Worm (Caenorhabditis elegans) whole organism, L1 larva: Measurements from ENCODE around the gene dct-15.

Experiments used
- C16A3.4 ChIP-seq: fragments of 150-350 bp; optimal IDR thresholded peaks from 2 replicates; lab custom pipeline; 2014; ENCODE audit warnings: missing biosample characterization, missing genetic modification characterization
- C34B4.2 ChIP-seq: sonication (generic microtip); optimal IDR thresholded peaks from 2 replicates; lab custom pipeline; 2017; ENCODE audit warnings: mild to moderate bottlenecking, missing genetic modification characterization, missing compliant biosample characterization
- F16B12.6 ChIP-seq: fragments of 150-350 bp; optimal IDR thresholded peaks from 2 replicates; lab custom pipeline; 2014; ENCODE audit warnings: missing biosample characterization, missing genetic modification characterization
- Y116A8C.19 ChIP-seq: sonication (generic microtip); optimal IDR thresholded peaks from 2 replicates; lab custom pipeline; 2016; ENCODE audit warnings: missing compliant biosample characterization, missing genetic modification characterization, borderline replicate concordance
- aha-1 ChIP-seq: fragments of 150-350 bp; optimal IDR thresholded peaks from 2 replicates; lab custom pipeline; 2014; ENCODE audit warnings: missing biosample characterization, missing genetic modification characterization
- blmp-1 ChIP-seq: fragments of 150-350 bp; optimal IDR thresholded peaks from 2 replicates; lab custom pipeline; 2014; ENCODE audit warnings: missing biosample characterization, missing genetic modification characterization
- ceh-88 ChIP-seq: fragments of 200-800 bp; sonication (Bioruptor generic); IDR thresholded peaks from 2 replicates; pipeline ENCODE4 v1.3.6; 2022; ENCODE audit warnings: missing genetic modification characterization, missing compliant biosample characterization
- ces-1 ChIP-seq: fragments of 150-350 bp; optimal IDR thresholded peaks from 2 replicates; lab custom pipeline; 2014; ENCODE audit warnings: missing biosample characterization, missing genetic modification reagents, missing genetic modification characterization
- dsc-1 ChIP-seq: sonication (generic microtip); optimal IDR thresholded peaks from 2 replicates; lab custom pipeline; 2016; ENCODE audit warnings: mild to moderate bottlenecking, missing genetic modification characterization, missing compliant biosample characterization
- efl-1 ChIP-seq, 4 experiments: fragments of 150-350 bp; optimal IDR thresholded peaks in 3 of 4; peaks in 1 of 4; 1 replicate in 1 of 4; 2 replicates in 3 of 4; lab custom pipeline; 2014; ENCODE audit warnings: missing biosample characterization in 2 of 4, missing genetic modification characterization in 2 of 4, missing genetic modification reagents in 2 of 4
- efl-3 ChIP-seq: fragments of 200-800 bp; sonication (Bioruptor generic); optimal IDR thresholded peaks from 2 replicates; lab custom pipeline; 2018; ENCODE audit warnings: mild to moderate bottlenecking, missing genetic modification characterization, missing compliant biosample characterization
- egl-13 ChIP-seq: sonication (generic microtip); optimal IDR thresholded peaks from 2 replicates; lab custom pipeline; 2016; ENCODE audit warnings: missing genotype, missing genetic modification reagents, missing genetic modification characterization, missing compliant biosample characterization
- elt-2 ChIP-seq: sonication (generic microtip); optimal IDR thresholded peaks from 2 replicates; lab custom pipeline; 2016; ENCODE audit warnings: missing genetic modification characterization, mild to moderate bottlenecking, inconsistent platforms, missing compliant biosample characterization, missing genetic modification reagents
- elt-3 ChIP-seq, 6 experiments: fragments of 150-350 bp in 1 of 6; sonication (generic microtip); optimal IDR thresholded peaks; 2 replicates each; lab custom pipeline; 2017 to 2018; ENCODE audit warnings: missing biosample characterization in 6 of 6, missing genetic modification characterization in 6 of 6, inconsistent platforms in 1 of 6
- fkh-10 ChIP-seq: sonication (generic microtip); optimal IDR thresholded peaks from 2 replicates; lab custom pipeline; 2017; ENCODE audit warnings: missing biosample characterization, missing genetic modification reagents, missing genetic modification characterization
- grh-1 ChIP-seq: fragments of 200-800 bp; sonication (Bioruptor generic); IDR thresholded peaks from 2 replicates; pipeline ENCODE4 v1.3.6; 2022; ENCODE audit warnings: missing genetic modification reagents, missing genetic modification characterization, missing compliant biosample characterization
- hlh-17 ChIP-seq: fragments of 200-800 bp; sonication (Bioruptor generic); optimal IDR thresholded peaks from 2 replicates; lab custom pipeline; 2018; ENCODE audit warnings: missing genetic modification characterization, mild to moderate bottlenecking, missing compliant biosample characterization, moderate library complexity, borderline replicate concordance
- hlh-4 ChIP-seq: sonication (generic microtip); optimal IDR thresholded peaks from 2 replicates; lab custom pipeline; 2016; ENCODE audit warnings: mild to moderate bottlenecking, missing genetic modification characterization, missing compliant biosample characterization
- irx-1 ChIP-seq: sonication (generic microtip); optimal IDR thresholded peaks from 2 replicates; lab custom pipeline; 2016; ENCODE audit warnings: missing genetic modification characterization, missing compliant biosample characterization
- jun-1 ChIP-seq: fragments of 150-350 bp; optimal IDR thresholded peaks from 2 replicates; lab custom pipeline; 2014; ENCODE audit warnings: missing biosample characterization, missing genetic modification reagents, missing genetic modification characterization
- lin-14 ChIP-seq: fragments of 200-800 bp; sonication (Bioruptor generic); optimal IDR thresholded peaks from 2 replicates; lab custom pipeline; 2018; ENCODE audit warnings: mild to moderate bottlenecking, missing genetic modification characterization, moderate library complexity, missing compliant biosample characterization
- lin-35 ChIP-seq, 2 experiments: fragments of 150-350 bp; optimal IDR thresholded peaks; 2 replicates each; lab custom pipeline; 2014; ENCODE audit warnings: missing biosample characterization in 2 of 2, missing genetic modification characterization in 2 of 2, missing genetic modification reagents in 2 of 2
- lsy-2 ChIP-seq, 2 experiments: fragments of 150-350 bp; optimal IDR thresholded peaks; 2 replicates each; lab custom pipeline; 2014; ENCODE audit warnings: missing biosample characterization in 2 of 2, missing genetic modification characterization in 2 of 2
- mab-9 ChIP-seq: fragments of 200-800 bp; sonication (Bioruptor generic); IDR thresholded peaks from 2 replicates; pipeline ENCODE4 v1.3.6; 2022; ENCODE audit warnings: missing genetic modification reagents, missing genetic modification characterization, missing compliant biosample characterization
- mdl-1 ChIP-seq, 2 experiments: fragments of 150-350 bp; optimal IDR thresholded peaks; 2 replicates each; lab custom pipeline; 2014 to 2017; ENCODE audit warnings: missing biosample characterization in 2 of 2, missing genetic modification characterization in 2 of 2, inconsistent platforms in 1 of 2
- mef-2 ChIP-seq: fragments of 150-350 bp; optimal IDR thresholded peaks from 2 replicates; lab custom pipeline; 2014; ENCODE audit warnings: missing biosample characterization, missing genetic modification characterization
- nhr-11 ChIP-seq: fragments of 150-350 bp; optimal IDR thresholded peaks from 2 replicates; lab custom pipeline; 2014; ENCODE audit warnings: missing biosample characterization, missing genetic modification characterization
- nhr-19 ChIP-seq: fragments of 200-800 bp; sonication (Bioruptor generic); conservative IDR thresholded peaks from 2 replicates; pipeline ENCODE4 v1.3.6; 2022; ENCODE audit warnings: missing genetic modification characterization, missing compliant biosample characterization
- nhr-20 ChIP-seq: sonication (generic microtip); optimal IDR thresholded peaks from 2 replicates; lab custom pipeline; 2016; ENCODE audit warnings: mild to moderate bottlenecking, missing genetic modification characterization, missing compliant biosample characterization
- nhr-47 ChIP-seq: sonication (generic microtip); optimal IDR thresholded peaks from 2 replicates; lab custom pipeline; 2016; ENCODE audit warnings: mild to moderate bottlenecking, missing genetic modification characterization, moderate library complexity, missing compliant biosample characterization
- nhr-71 ChIP-seq: sonication (generic microtip); optimal IDR thresholded peaks from 2 replicates; lab custom pipeline; 2016; ENCODE audit warnings: mild to moderate bottlenecking, missing genetic modification characterization, moderate library complexity, missing compliant biosample characterization
- nhr-85 ChIP-seq: sonication (generic microtip); peaks from one replicate; lab custom pipeline; 2016; ENCODE audit warnings: missing genetic modification characterization, inconsistent platforms, missing compliant biosample characterization
- nhr-90 ChIP-seq: sonication (generic microtip); optimal IDR thresholded peaks from 2 replicates; lab custom pipeline; 2016; ENCODE audit warnings: mild to moderate bottlenecking, missing genetic modification characterization, missing compliant biosample characterization; ENCODE audit not compliant: poor library complexity
- pqm-1 ChIP-seq: sonication (generic microtip); optimal IDR thresholded peaks from 3 replicates; lab custom pipeline; 2017; ENCODE audit warnings: missing biosample characterization, missing genetic modification characterization
- snu-23 ChIP-seq: sonication (generic microtip); optimal IDR thresholded peaks from 2 replicates; lab custom pipeline; 2016; ENCODE audit warnings: missing genetic modification characterization, missing compliant biosample characterization
- sox-4 ChIP-seq: sonication (generic microtip); optimal IDR thresholded peaks from 2 replicates; lab custom pipeline; 2016; ENCODE audit warnings: missing genetic modification characterization, missing compliant biosample characterization
- swsn-7 ChIP-seq: sonication (generic microtip); optimal IDR thresholded peaks from 2 replicates; lab custom pipeline; 2016; ENCODE audit warnings: missing genetic modification characterization, missing compliant biosample characterization
- tbx-2 ChIP-seq: sonication (generic microtip); optimal IDR thresholded peaks from 2 replicates; lab custom pipeline; 2016; ENCODE audit warnings: missing genetic modification characterization, missing compliant biosample characterization
- tlp-1 ChIP-seq: fragments of 150-350 bp; optimal IDR thresholded peaks from 2 replicates; lab custom pipeline; 2014; ENCODE audit warnings: missing biosample characterization, missing genetic modification characterization
- unc-130 ChIP-seq: fragments of 150-350 bp; optimal IDR thresholded peaks from 2 replicates; lab custom pipeline; 2017; ENCODE audit warnings: missing biosample characterization, missing genetic modification characterization, inconsistent platforms
- unc-62 ChIP-seq: fragments of 150-350 bp; optimal IDR thresholded peaks from 2 replicates; lab custom pipeline; 2014; ENCODE audit warnings: missing biosample characterization, missing genetic modification reagents, missing genetic modification characterization
- unc-86 ChIP-seq: sonication (generic microtip); optimal IDR thresholded peaks from 2 replicates; lab custom pipeline; 2016; ENCODE audit warnings: missing genetic modification characterization, missing compliant biosample characterization
- unc-98 ChIP-seq: fragments of 200-800 bp; sonication (Bioruptor generic); IDR thresholded peaks from 2 replicates; pipeline ENCODE4 v1.3.6; 2022; ENCODE audit warnings: missing genetic modification characterization, missing compliant biosample characterization
- xbp-1 ChIP-seq: sonication (generic microtip); optimal IDR thresholded peaks from 2 replicates; lab custom pipeline; 2016; ENCODE audit warnings: missing genetic modification characterization, missing compliant biosample characterization
- ztf-11 ChIP-seq, 2 experiments: sonication (generic microtip); optimal IDR thresholded peaks; 2 replicates each; lab custom pipeline; 2016 to 2017; ENCODE audit warnings: missing genetic modification characterization in 2 of 2, missing biosample characterization in 1 of 2, missing compliant biosample characterization in 1 of 2

dct-15 gene

ce11 chrIV:9801418-9801817 is 9.1 kb downstream of the dct-15 start:
- TF ChIP-seq nhr-85 (peak; percentile 25), unc-86 (tag; lab: Kevin White, UChicago) (no peak), nhr-20 (tag; lab: Kevin White, UChicago) (peak; percentile 9), pqm-1 (peak; percentile 88), lin-14 (GFP tag; lab: Kevin White, UChicago) (peak; percentile 33), lin-35 (GFP tag; optimal IDR thresholded peaks at IDR 0.05; lab: Kevin White, UChicago) (peak in 1 of 2 experiments; percentile 49), aha-1 (tag; lab: Kevin White, UChicago) (no peak), elt-3 (tag; optimal IDR thresholded peaks at IDR 0.05; lab: Kevin White, UChicago) (peak in 1 of 6 experiments; percentile 23), tlp-1 (tag; lab: Kevin White, UChicago) (peak; percentile 84), sox-4 (tag; lab: Kevin White, UChicago) (no peak), elt-2 (tag; lab: Kevin White, UChicago) (peak; percentile 95), nhr-71 (tag; lab: Kevin White, UChicago) (peak; percentile 19), mab-9 (GFP tag; lab: Robert Waterston, UW) (no peak), blmp-1 (tag; lab: Kevin White, UChicago) (peak; percentile 16), nhr-47 (no peak)

DNA sequence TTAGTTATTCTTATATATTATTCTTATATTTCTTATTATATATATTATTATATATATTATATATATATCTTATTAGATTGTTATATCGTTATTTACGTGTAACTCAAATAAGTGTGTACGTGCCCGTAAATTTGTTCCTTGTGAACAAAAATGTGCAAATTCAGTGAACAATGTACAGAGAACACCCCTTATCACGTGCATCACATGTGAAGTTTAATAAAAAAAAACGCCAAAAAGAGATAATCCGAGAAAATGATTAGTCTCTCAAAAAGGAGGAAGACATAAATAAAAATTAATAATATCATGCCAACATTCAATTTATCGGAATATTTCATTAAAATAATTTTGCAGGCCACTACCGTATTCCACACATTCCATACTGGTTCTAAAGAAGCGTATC is 10.9 kb downstream of the dct-15 start:
- 0 out of 2 replicates have a peak, but pooled peaks have one; percentile 9 for TF ChIP-seq nhr-19 (GFP tag; lab: Robert Waterston, UW)
- TF ChIP-seq elt-2 (tag; lab: Kevin White, UChicago), result peak; percentile 40
- no peak for TF ChIP-seq egl-13 (tag; lab: Kevin White, UChicago)
- TF ChIP-seq dsc-1 (tag; lab: Kevin White, UChicago), result peak; percentile 42

DNA sequence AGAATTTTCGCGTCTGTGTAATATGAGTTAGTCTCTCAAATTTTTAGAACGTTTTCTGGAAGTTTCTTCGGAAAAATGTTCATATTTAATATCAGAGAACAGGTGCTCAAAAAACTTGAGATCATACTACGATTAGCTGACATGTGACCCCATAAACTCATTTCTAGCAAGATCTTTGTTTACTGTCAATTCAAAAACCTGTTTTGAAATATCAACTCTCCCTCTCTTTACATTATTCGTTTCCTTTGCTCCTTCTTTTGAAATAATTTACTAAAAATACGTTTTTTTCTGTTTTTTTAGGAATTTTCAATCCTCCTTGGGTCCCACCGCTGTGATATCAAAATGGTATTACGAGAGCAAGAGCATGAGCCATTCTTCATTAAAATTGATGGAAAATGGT is 11.4 kb downstream of the dct-15 start, which contains the start of gene fat-4:
TSS of gene fat-4 (plus strand) at position 301 of the 400 bp plus-strand sequence.
- TF ChIP-seq aha-1 (tag; lab: Kevin White, UChicago) (no peak), C16A3.4 (tag; lab: Kevin White, UChicago) (no peak), nhr-90 (tag; lab: Kevin White, UChicago) (no peak), elt-3 (tag; optimal IDR thresholded peaks at IDR 0.05; lab: Kevin White, UChicago) (no peak), unc-86 (tag; lab: Kevin White, UChicago) (no peak), lin-35 (GFP tag; optimal IDR thresholded peaks at IDR 0.05; lab: Kevin White, UChicago) (no peak), hlh-17 (no peak), xbp-1 (no peak), tbx-2 (tag; lab: Kevin White, UChicago) (no peak), ztf-11 (tag; optimal IDR thresholded peaks at IDR 0.05; lab: Kevin White, UChicago) (no peak), unc-98 (GFP tag; lab: Robert Waterston, UW) (no peak), snu-23 (no peak), jun-1 (tag; lab: Kevin White, UChicago) (no peak)

ce11 chrIV:9798307-9798706 is 12.2 kb downstream of the dct-15 start:
- no peak for TF ChIP-seq grh-1 (GFP tag; lab: Robert Waterston, UW)
- no peak for TF ChIP-seq mab-9 (GFP tag; lab: Robert Waterston, UW)
- no peak for TF ChIP-seq lsy-2 (tag; optimal IDR thresholded peaks at IDR 0.05; lab: Kevin White, UChicago)
- no peak for TF ChIP-seq C16A3.4 (tag; lab: Kevin White, UChicago)
- no peak for TF ChIP-seq Y116A8C.19
- TF ChIP-seq elt-3 (tag; optimal IDR thresholded peaks at IDR 0.05; lab: Kevin White, UChicago), result no peak
- no peak for TF ChIP-seq swsn-7
- TF ChIP-seq fkh-10 (GFP tag; lab: Kevin White, UChicago), result peak; percentile 52
- TF ChIP-seq elt-2 (tag; lab: Kevin White, UChicago), result no peak
- TF ChIP-seq unc-130 (tag; lab: Kevin White, UChicago), result no peak
- no peak for TF ChIP-seq C34B4.2 (tag; lab: Kevin White, UChicago)
- no peak for TF ChIP-seq mef-2 (tag; lab: Kevin White, UChicago)
- no peak for TF ChIP-seq efl-3 (GFP tag; lab: Kevin White, UChicago)
- no peak for TF ChIP-seq mdl-1 (tag; optimal IDR thresholded peaks at IDR 0.05; lab: Kevin White, UChicago)
- TF ChIP-seq irx-1 (tag; lab: Kevin White, UChicago), result no peak
- TF ChIP-seq dsc-1 (tag; lab: Kevin White, UChicago), result peak; percentile 54
- no peak for TF ChIP-seq hlh-4 (tag; lab: Kevin White, UChicago)
- no peak for TF ChIP-seq unc-62 (GFP tag; lab: Kevin White, UChicago)
- no peak for TF ChIP-seq efl-1 (optimal IDR thresholded peaks at IDR 0.05; lab: Kevin White, UChicago)
- TF ChIP-seq efl-1 (GFP tag; optimal IDR thresholded peaks at IDR 0.05 in 1 of 2; lab: Kevin White, UChicago), result no peak
- no peak for TF ChIP-seq nhr-11 (tag; lab: Kevin White, UChicago)
- peak; percentile 72 for TF ChIP-seq ces-1 (GFP tag; lab: Kevin White, UChicago)
- TF ChIP-seq F16B12.6 (tag; lab: Kevin White, UChicago), result no peak
- no peak for TF ChIP-seq nhr-20 (tag; lab: Kevin White, UChicago)
- peak; percentile 40 for TF ChIP-seq nhr-71 (tag; lab: Kevin White, UChicago)
- no peak for TF ChIP-seq ceh-88 (GFP tag; lab: Robert Waterston, UW)
- TF ChIP-seq nhr-90 (tag; lab: Kevin White, UChicago), result no peak
- TF ChIP-seq lin-14 (GFP tag; lab: Kevin White, UChicago), result peak; percentile 71
- TF ChIP-seq egl-13 (tag; lab: Kevin White, UChicago), result no peak
